Worm (Caenorhabditis elegans): Measurements from ENCODE around the gene ugt-3.

DNA sequence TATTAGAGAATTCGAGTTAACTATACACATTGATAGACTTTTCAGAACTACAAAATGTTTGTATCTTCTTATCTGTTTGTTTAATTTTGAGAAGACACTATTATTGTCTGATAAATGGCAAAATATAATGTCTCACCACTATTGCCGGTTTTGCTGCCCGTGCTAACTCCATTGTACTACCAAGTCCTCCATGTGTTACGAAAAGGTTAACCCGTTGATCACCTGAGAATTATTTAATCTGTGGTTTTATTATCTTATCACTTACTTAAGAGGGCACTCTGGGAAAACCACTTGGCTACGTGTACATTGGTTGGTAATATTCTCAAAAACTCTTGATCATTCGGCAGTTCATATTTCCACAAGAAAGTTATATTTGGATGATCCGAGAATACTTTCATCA lies 4.1 kb downstream of the ugt-3 start:
- no peak for TF ChIP-seq hnd-1 (tag; optimal IDR thresholded peaks at IDR 0.05)
- TF ChIP-seq ama-1 (optimal IDR thresholded peaks at IDR 0.05), result no peak
- no peak for TF ChIP-seq flt-1 (GFP tag; IDR thresholded peaks at IDR 0.05)
- no peak for TF ChIP-seq tbx-11 (GFP tag; IDR thresholded peaks at IDR 0.05)
- no peak for TF ChIP-seq tbx-37 (GFP tag; conservative IDR thresholded peaks at IDR 0.05)
- no peak for TF ChIP-seq tra-4 (tag; optimal IDR thresholded peaks at IDR 0.05)

Data from whole organism, early embryonic.